Comparison of ENCODE assay signal across 1 fruit fly cellular context in genomic region chrX:8460232-8460631, dm6.
TF ChIP-seq lines count a peak whose summit lies in the region.

No protein-coding gene starts in this region.

TF ChIP-seq in whole organism, embryonic, 481 proteins besides CTCF, POLR2A, EP300 and RAD21 (continued from another document):
- no peak for TF ChIP-seq Hr39 (optimal IDR thresholded peaks at IDR 0.05; lab: Kevin White, UChicago)
- TF ChIP-seq CG10431 (GFP tag; optimal IDR thresholded peaks at IDR 0.05; lab: Kevin White, UChicago): no peak
- no peak for TF ChIP-seq kah (GFP tag; optimal IDR thresholded peaks at IDR 0.05; lab: Kevin White, UChicago)
- TF ChIP-seq tx (GFP tag; optimal IDR thresholded peaks at IDR 0.05; lab: Kevin White, UChicago): no peak
- no peak for TF ChIP-seq Dip3 (GFP tag; optimal IDR thresholded peaks at IDR 0.05; lab: Kevin White, UChicago)
- TF ChIP-seq Antp (GFP tag; optimal IDR thresholded peaks at IDR 0.05; lab: Kevin White, UChicago): no peak
- no peak for TF ChIP-seq CG2202 (tag; optimal IDR thresholded peaks at IDR 0.05; lab: Kevin White, UChicago)
- TF ChIP-seq sens (GFP tag; lab: Kevin White, UChicago): peak; percentile 21
- peak; percentile 17 for TF ChIP-seq zf30C (GFP tag; optimal IDR thresholded peaks at IDR 0.05; lab: Kevin White, UChicago)
- no peak for TF ChIP-seq CG16779 (GFP tag; IDR thresholded peaks at IDR 0.05; lab: Robert Waterston, UW)
- TF ChIP-seq Mrtf (GFP tag; IDR thresholded peaks at IDR 0.05; lab: Robert Waterston, UW): 0 out of 3 replicates have a peak, but pooled peaks have one; percentile 34
